Fruit fly (Drosophila melanogaster): Measurements from ENCODE around the gene CG9592.

Gene CG9592

DNA sequence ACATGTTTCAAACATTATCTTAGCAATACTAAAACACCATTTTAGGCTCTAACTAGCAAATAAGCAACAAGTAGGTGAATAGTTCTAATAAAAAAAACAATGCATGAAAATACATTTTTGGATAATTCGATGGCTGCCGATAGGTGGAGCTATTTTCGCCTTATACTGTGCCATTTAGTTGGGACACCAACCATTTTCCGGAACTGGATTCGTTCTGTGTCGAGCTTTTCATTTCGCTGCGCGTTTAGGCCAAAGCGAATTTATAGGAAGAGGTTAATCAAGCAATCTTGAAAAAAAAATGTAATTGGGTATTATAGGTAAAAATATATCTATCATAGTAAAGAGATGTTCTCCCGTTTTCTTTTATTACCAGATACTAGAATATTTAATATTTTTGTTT, 45.0 kb downstream of the CG9592 start (continued):
- TF ChIP-seq gsb (GFP tag; IDR thresholded peaks at IDR 0.05): no peak
- TF ChIP-seq CG8478 (optimal IDR thresholded peaks at IDR 0.05): no peak
- TF ChIP-seq CG15514 (GFP tag; optimal IDR thresholded peaks at IDR 0.05): peak; percentile 97
- peak in 1 of 2 experiments; percentile 6 for TF ChIP-seq chif (GFP tag; optimal IDR thresholded peaks at IDR 0.05)
- TF ChIP-seq slp2 (GFP tag; optimal IDR thresholded peaks at IDR 0.05): no peak
- TF ChIP-seq CG2712 (tag; optimal IDR thresholded peaks at IDR 0.05): peak; percentile 15
- TF ChIP-seq ems (GFP tag; optimal IDR thresholded peaks at IDR 0.05): no peak
- TF ChIP-seq insv (GFP tag; optimal IDR thresholded peaks at IDR 0.05): no peak
- TF ChIP-seq CG10959 (GFP tag; IDR thresholded peaks at IDR 0.05): no peak
- no peak for TF ChIP-seq gcm2 (GFP tag; optimal IDR thresholded peaks at IDR 0.05)
- no peak for TF ChIP-seq CG31441 (GFP tag; IDR thresholded peaks at IDR 0.05)
- TF ChIP-seq CG8290 (GFP tag; optimal IDR thresholded peaks at IDR 0.05): peak; percentile 22
- peak in 1 of 2 experiments; percentile 53 for TF ChIP-seq CG8290 (tag; optimal IDR thresholded peaks at IDR 0.05)
- peak; percentile 12 for TF ChIP-seq grau (tag; optimal IDR thresholded peaks at IDR 0.05)
- TF ChIP-seq NfI (GFP tag; optimal IDR thresholded peaks at IDR 0.05): no peak
- no peak for TF ChIP-seq D (optimal IDR thresholded peaks at IDR 0.05)
- no peak for TF ChIP-seq D (GFP tag; optimal IDR thresholded peaks at IDR 0.05)
- peak; percentile 46 for TF ChIP-seq CG17359 (tag; optimal IDR thresholded peaks at IDR 0.05)
- TF ChIP-seq ttk (GFP tag; IDR thresholded peaks at IDR 0.05): no peak
- TF ChIP-seq kah (GFP tag; optimal IDR thresholded peaks at IDR 0.05): peak; percentile 84
- no peak for TF ChIP-seq lov (optimal IDR thresholded peaks at IDR 0.05)
- no peak for TF ChIP-seq lov (GFP tag; IDR thresholded peaks at IDR 0.05)
- no peak for TF ChIP-seq cwo (GFP tag; optimal IDR thresholded peaks at IDR 0.05)
- TF ChIP-seq Eip74EF (GFP tag; optimal IDR thresholded peaks at IDR 0.05): no peak
- no peak for TF ChIP-seq zen (tag; optimal IDR thresholded peaks at IDR 0.05)
- TF ChIP-seq CG17186 (GFP tag; optimal IDR thresholded peaks at IDR 0.05): no peak
- TF ChIP-seq CG3847 (GFP tag; IDR thresholded peaks at IDR 0.05): no peak
- TF ChIP-seq Ssrp (tag; optimal IDR thresholded peaks at IDR 0.05): no peak
- no peak for TF ChIP-seq Asciz (GFP tag; optimal IDR thresholded peaks at IDR 0.05)
- TF ChIP-seq CG13123 (GFP tag; optimal IDR thresholded peaks at IDR 0.05): no peak
- no peak for TF ChIP-seq maf-S (GFP tag; optimal IDR thresholded peaks at IDR 0.05)
- no peak for TF ChIP-seq CG12155 (GFP tag; optimal IDR thresholded peaks at IDR 0.05)
- no peak for TF ChIP-seq CG5180 (GFP tag; optimal IDR thresholded peaks at IDR 0.05)
- TF ChIP-seq CG10979 (tag; optimal IDR thresholded peaks at IDR 0.05): no peak
- no peak for TF ChIP-seq vfl (GFP tag; optimal IDR thresholded peaks at IDR 0.05)
- peak; percentile 8 for TF ChIP-seq Dp (GFP tag; optimal IDR thresholded peaks at IDR 0.05)
- TF ChIP-seq Opbp (GFP tag; IDR thresholded peaks at IDR 0.05; ENCODE audit: partially characterized antibody): 0 out of 3 replicates have a peak, but pooled peaks have one; percentile 19
- no peak for TF ChIP-seq Ets65A (GFP tag)
- TF ChIP-seq ab (GFP tag; optimal IDR thresholded peaks at IDR 0.05): no peak
- TF ChIP-seq fru (optimal IDR thresholded peaks at IDR 0.05): no peak
- TF ChIP-seq sens (GFP tag): peak; percentile 51
- no peak for TF ChIP-seq unc-4 (GFP tag; IDR thresholded peaks at IDR 0.05; ENCODE audit: partially characterized antibody)
- TF ChIP-seq sd (tag; optimal IDR thresholded peaks at IDR 0.05): peak; percentile 40
- no peak for TF ChIP-seq sim (GFP tag; IDR thresholded peaks at IDR 0.05)
- TF ChIP-seq CG10543 (GFP tag; optimal IDR thresholded peaks at IDR 0.05): no peak
- TF ChIP-seq CG6765 (GFP tag; optimal IDR thresholded peaks at IDR 0.05): no peak
- TF ChIP-seq MTF-1 (GFP tag; optimal IDR thresholded peaks at IDR 0.05; ENCODE audit: borderline replicate concordance): no peak
- peak; percentile 69 for TF ChIP-seq Med (GFP tag)
- no peak for TF ChIP-seq Taf1 (GFP tag; IDR thresholded peaks at IDR 0.05)
- no peak for TF ChIP-seq so (GFP tag; IDR thresholded peaks at IDR 0.05)
- TF ChIP-seq Kr (GFP tag; optimal IDR thresholded peaks at IDR 0.05): peak; percentile 72
- no peak for TF ChIP-seq bbx (GFP tag; IDR thresholded peaks at IDR 0.05; ENCODE audit: partially characterized antibody)
- no peak for TF ChIP-seq hb (GFP tag; IDR thresholded peaks at IDR 0.05; ENCODE audit: partially characterized antibody)

Measured in whole organism, embryonic.